Fruit fly (Drosophila melanogaster) S2 (cell line): ENCODE measurements around the gene CG1309.

Source experiments
- CG8478 ChIP-seq: fragments of >200 bp; optimal IDR thresholded peaks from 2 replicates; lab custom pipeline; 2018
- CTCF ChIP-seq, 2 experiments: fragments of >200 bp; optimal IDR thresholded peaks; 2 replicates each; lab custom pipeline; 2018

dm6 chr3L:4272167-4272773, 13.0 kb downstream of the CG1309 start:
- TF ChIP-seq CTCF (optimal IDR thresholded peaks at IDR 0.05; lab: Kevin White, UChicago) (no peak), CG8478 (lab: Kevin White, UChicago) (no peak)
